Worm (Caenorhabditis elegans): ENCODE results near the gene vab-15.

- TF ChIP-seq dao-5 (tag; optimal IDR thresholded peaks at IDR 0.05), result no peak
- no peak for TF ChIP-seq W03F9.2 (tag; optimal IDR thresholded peaks at IDR 0.05)
- TF ChIP-seq him-1 (tag; optimal IDR thresholded peaks at IDR 0.05), result no peak
Observed at ce11 chrX:9803603-9804002, 43.5 kb upstream of the vab-15 start.

Data from whole organism, L4/young adult.